Fruit fly (Drosophila melanogaster) Kc167 (cell line): ENCODE data around the gene CG32271.

ENCODE experiments used
- Myc ChIP-seq: fragments of >200 bp; optimal IDR thresholded peaks from 2 replicates; lab custom pipeline; 2017; ENCODE audit warnings: missing external identifiers
- Sin3A ChIP-seq: fragments of >200 bp; optimal IDR thresholded peaks from 2 replicates; lab custom pipeline; 2018; ENCODE audit warnings: missing external identifiers
- h ChIP-seq: fragments of >200 bp; optimal IDR thresholded peaks from 3 replicates; lab custom pipeline; 2018; ENCODE audit warnings: missing external identifiers
- insv ChIP-seq: fragments of >200 bp; optimal IDR thresholded peaks from 3 replicates; lab custom pipeline; 2018; ENCODE audit warnings: missing external identifiers
- psq ChIP-seq: fragments of >200 bp; optimal IDR thresholded peaks from 2 replicates; lab custom pipeline; 2017; ENCODE audit warnings: missing external identifiers

dm6 chr3L:3179474-3179873 lies 23.5 kb downstream of the CG32271 start:
- TF ChIP-seq h (lab: Kevin White, UChicago) (no peak), Myc (lab: Kevin White, UChicago) (no peak), insv (lab: Kevin White, UChicago) (no peak), Sin3A (lab: Kevin White, UChicago) (no peak), psq (no peak)
